Fruit fly (Drosophila melanogaster) S2 (cell line): ENCODE data around the gene CG18549.
A peak's percentile ranks its signal among the peaks of the same experiment; 100 is the strongest.

Source experiments
- CG8478 ChIP-seq: fragments of >200 bp; optimal IDR thresholded peaks from 2 replicates; lab custom pipeline; 2018
- CTCF ChIP-seq, 2 experiments: fragments of >200 bp; optimal IDR thresholded peaks; 2 replicates each; lab custom pipeline; 2018

DNA sequence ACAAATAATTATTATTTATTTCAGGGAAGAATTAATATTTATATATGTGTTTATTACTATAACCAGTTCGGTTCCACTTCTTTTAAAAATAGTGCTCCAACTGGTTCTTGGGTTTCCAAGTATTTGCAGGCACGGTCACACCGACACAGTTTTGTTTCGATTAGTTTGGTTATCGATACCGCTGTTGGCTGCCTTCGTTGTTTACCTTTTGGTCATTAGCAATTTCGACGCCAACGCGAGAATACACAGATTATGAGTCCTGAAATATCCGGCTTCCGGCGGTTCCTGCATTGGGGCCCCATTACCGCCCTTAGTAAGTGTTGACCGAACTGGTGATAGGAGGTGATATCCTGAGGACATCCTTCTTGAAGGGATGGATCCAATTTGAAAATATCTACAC is 40.9 kb upstream of the CG18549 start, which contains the start of gene CG5196:
- no peak for TF ChIP-seq CG8478 (lab: Kevin White, UChicago)
- peak in 1 of 2 experiments; percentile 1 for TF ChIP-seq CTCF (optimal IDR thresholded peaks at IDR 0.05; lab: Kevin White, UChicago)
